Worm (Caenorhabditis elegans) whole organism, L4 larva: Measurements from ENCODE around the gene nspb-4.
A peak's percentile ranks its signal among the peaks of the same experiment; 100 is the strongest.
"Not testable (repeated sequence)": the region's sequence is repeated elsewhere in the genome, so short reads cannot be mapped to it uniquely, and the experiment has no call there.

Experiments
- F26F4.8 ChIP-seq: fragments of 200-800 bp; sonication (Bioruptor generic); conservative IDR thresholded peaks from 2 replicates; pipeline ENCODE4 v1.3.6; 2022; ENCODE audit warnings: missing genetic modification characterization, missing compliant biosample characterization
- F49E8.2 ChIP-seq: sonication (generic microtip); optimal IDR thresholded peaks from 2 replicates; lab custom pipeline; 2016; ENCODE audit warnings: missing compliant biosample characterization, mild to moderate bottlenecking, missing genetic modification characterization, borderline replicate concordance
- Y105C5A.15 ChIP-seq: fragments of 200-800 bp; sonication (Bioruptor generic); IDR thresholded peaks from 2 replicates; pipeline ENCODE4 v1.3.6; 2022; ENCODE audit warnings: missing genetic modification characterization, missing compliant biosample characterization
- aha-1 ChIP-seq: fragments of 150-350 bp; peaks from one replicate; lab custom pipeline; 2014; ENCODE audit warnings: missing biosample characterization, missing genetic modification characterization
- aly-2 ChIP-seq: sonication (generic microtip); optimal IDR thresholded peaks from 2 replicates; lab custom pipeline; 2018; ENCODE audit warnings: missing biosample characterization, missing genetic modification characterization
- arid-1 ChIP-seq: fragments of 200-800 bp; sonication (Bioruptor generic); conservative IDR thresholded peaks from 2 replicates; pipeline ENCODE4 v1.3.6; 2022; ENCODE audit warnings: missing genetic modification reagents, missing genetic modification characterization, missing compliant biosample characterization
- ceh-20 ChIP-seq: fragments of 200-800 bp; sonication (Bioruptor generic); IDR thresholded peaks from 2 replicates; pipeline ENCODE4 v1.3.6; 2022; ENCODE audit warnings: missing genetic modification reagents, missing genetic modification characterization, missing compliant biosample characterization
- ceh-32 ChIP-seq: sonication (generic microtip); optimal IDR thresholded peaks from 2 replicates; lab custom pipeline; 2016; ENCODE audit warnings: mild to moderate bottlenecking, missing genetic modification characterization, missing compliant biosample characterization; ENCODE audit not compliant: poor library complexity
- ceh-44 ChIP-seq: fragments of 200-800 bp; sonication (Bioruptor generic); IDR thresholded peaks from 2 replicates; pipeline ENCODE4 v1.3.6; 2022; ENCODE audit warnings: missing genetic modification reagents, missing genetic modification characterization, missing compliant biosample characterization
- ceh-62 ChIP-seq: sonication (generic microtip); optimal IDR thresholded peaks from 2 replicates; lab custom pipeline; 2017; ENCODE audit warnings: missing biosample characterization, missing genetic modification characterization
- ceh-82 ChIP-seq: sonication (generic microtip); optimal IDR thresholded peaks from 2 replicates; lab custom pipeline; 2017; ENCODE audit warnings: missing biosample characterization, missing genetic modification characterization
- cey-2 ChIP-seq: sonication (generic microtip); optimal IDR thresholded peaks from 3 replicates; lab custom pipeline; 2017; ENCODE audit warnings: missing genetic modification characterization, mild to moderate bottlenecking, missing compliant biosample characterization, antibody characterized with exemption, borderline replicate concordance; ENCODE audit not compliant: insufficient read depth
- ctbp-1 ChIP-seq: fragments of 200-800 bp; sonication (Bioruptor generic); IDR thresholded peaks from 2 replicates; pipeline ENCODE4 v1.3.6; 2022; ENCODE audit warnings: missing genetic modification reagents, missing genetic modification characterization, missing compliant biosample characterization
- dmd-8 ChIP-seq: fragments of 200-800 bp; sonication (Bioruptor generic); IDR thresholded peaks from 2 replicates; pipeline ENCODE4 v1.3.6; 2022; ENCODE audit warnings: missing genetic modification characterization, missing compliant biosample characterization
- dmd-9 ChIP-seq: fragments of 200-800 bp; sonication (Bioruptor generic); IDR thresholded peaks from 2 replicates; pipeline ENCODE4 v1.3.6; 2022; ENCODE audit warnings: missing genetic modification reagents, missing genetic modification characterization, missing compliant biosample characterization
- duxl-1 ChIP-seq: sonication (generic microtip); optimal IDR thresholded peaks from 2 replicates; lab custom pipeline; 2016; ENCODE audit warnings: mild to moderate bottlenecking, missing genetic modification characterization, moderate library complexity, missing compliant biosample characterization; ENCODE audit not compliant: poor library complexity
- dve-1 ChIP-seq: sonication (generic microtip); optimal IDR thresholded peaks from 2 replicates; lab custom pipeline; 2017; ENCODE audit warnings: antibody characterized with exemption, mild to moderate bottlenecking, missing genetic modification characterization, missing compliant biosample characterization; ENCODE audit not compliant: insufficient read depth
- egl-27 ChIP-seq: sonication (generic microtip); optimal IDR thresholded peaks from 3 replicates; lab custom pipeline; 2017; ENCODE audit warnings: missing biosample characterization, missing genetic modification reagents, missing genetic modification characterization
- egl-43 ChIP-seq: fragments of 200-800 bp; sonication (Bioruptor generic); IDR thresholded peaks from 2 replicates; pipeline ENCODE4 v1.3.6; 2022; ENCODE audit warnings: missing genetic modification reagents, missing genetic modification characterization, missing compliant biosample characterization
- fos-1 ChIP-seq: fragments of 150-350 bp; optimal IDR thresholded peaks from 2 replicates; lab custom pipeline; 2014; ENCODE audit warnings: missing biosample characterization, missing genetic modification characterization
- gei-8 ChIP-seq: fragments of 200-800 bp; sonication (Bioruptor generic); optimal IDR thresholded peaks from 2 replicates; lab custom pipeline; 2018; ENCODE audit warnings: mild to moderate bottlenecking, missing genetic modification characterization, missing compliant biosample characterization
- hlh-30 ChIP-seq: sonication (generic microtip); optimal IDR thresholded peaks from 2 replicates; lab custom pipeline; 2017; ENCODE audit warnings: antibody characterized with exemption, mild to moderate bottlenecking, missing genetic modification characterization, missing compliant biosample characterization; ENCODE audit not compliant: insufficient read depth
- lin-1 ChIP-seq: fragments of 200-800 bp; sonication (Bioruptor generic); IDR thresholded peaks from 2 replicates; pipeline ENCODE4 v1.3.6; 2022; ENCODE audit warnings: missing genetic modification reagents, missing genetic modification characterization, missing compliant biosample characterization
- lin-13 ChIP-seq: fragments of 150-350 bp; optimal IDR thresholded peaks from 2 replicates; lab custom pipeline; 2014; ENCODE audit warnings: missing biosample characterization, missing genetic modification reagents, missing genetic modification characterization
- lin-15B ChIP-seq: fragments of 150-350 bp; sonication (generic microtip); optimal IDR thresholded peaks from 3 replicates; lab custom pipeline; 2014; ENCODE audit warnings: missing biosample characterization, missing genetic modification characterization
- lin-38 ChIP-seq: fragments of 200-800 bp; sonication (Bioruptor generic); IDR thresholded peaks from 2 replicates; pipeline ENCODE4 v1.3.6; 2022; ENCODE audit warnings: missing genetic modification reagents, missing genetic modification characterization, missing compliant biosample characterization
- madf-5 ChIP-seq, 2 experiments: fragments of 200-800 bp; sonication (Bioruptor generic); IDR thresholded peaks; 2 replicates each; pipeline ENCODE4 v1.3.6; 2022; ENCODE audit warnings: missing compliant biosample characterization in 2 of 2, missing genetic modification characterization in 2 of 2
- mdl-1 ChIP-seq, 2 experiments: fragments of 150-350 bp in 1 of 2; sonication (generic microtip) in 1 of 2; optimal IDR thresholded peaks; 2 replicates each; lab custom pipeline; 2014 to 2017; ENCODE audit warnings: missing biosample characterization in 2 of 2, missing genetic modification characterization in 2 of 2
- mes-2 ChIP-seq: sonication (generic microtip); optimal IDR thresholded peaks from 2 replicates; lab custom pipeline; 2016; ENCODE audit warnings: missing genotype, mild to moderate bottlenecking, missing genetic modification characterization, missing compliant biosample characterization; ENCODE audit not compliant: poor library complexity, severe bottlenecking
- nhr-102 ChIP-seq: sonication (generic microtip); optimal IDR thresholded peaks from 2 replicates; lab custom pipeline; 2016; ENCODE audit warnings: mild to moderate bottlenecking, missing genetic modification characterization, moderate library complexity, missing compliant biosample characterization
- nhr-237 ChIP-seq: sonication (generic microtip); optimal IDR thresholded peaks from 2 replicates; lab custom pipeline; 2017; ENCODE audit warnings: missing biosample characterization, missing genetic modification characterization
- nhr-28 ChIP-seq: fragments of 150-350 bp; optimal IDR thresholded peaks from 2 replicates; lab custom pipeline; 2014; ENCODE audit warnings: missing biosample characterization, missing genetic modification characterization
- nhr-41 ChIP-seq: fragments of 200-800 bp; sonication (Bioruptor generic); IDR thresholded peaks from 2 replicates; pipeline ENCODE4 v1.3.6; 2022; ENCODE audit warnings: missing genetic modification reagents, missing genetic modification characterization, missing compliant biosample characterization
- nhr-42 ChIP-seq: fragments of 200-800 bp; sonication (Bioruptor generic); IDR thresholded peaks from 2 replicates; pipeline ENCODE4 v1.3.6; 2022; ENCODE audit warnings: missing genetic modification characterization, missing compliant biosample characterization
- nhr-6 ChIP-seq: fragments of 150-350 bp; optimal IDR thresholded peaks from 2 replicates; lab custom pipeline; 2014; ENCODE audit warnings: missing biosample characterization, missing genetic modification characterization
- nhr-77 ChIP-seq: fragments of 150-350 bp; optimal IDR thresholded peaks from 2 replicates; lab custom pipeline; 2014; ENCODE audit warnings: missing biosample characterization, missing genetic modification characterization
- pqm-1 ChIP-seq: sonication (generic microtip); optimal IDR thresholded peaks from 2 replicates; lab custom pipeline; 2017; ENCODE audit warnings: missing biosample characterization, missing genetic modification characterization
- saeg-2 ChIP-seq: fragments of 200-800 bp; sonication (Bioruptor generic); IDR thresholded peaks from 2 replicates; pipeline ENCODE4 v1.3.6; 2022; ENCODE audit warnings: missing genetic modification reagents, missing genetic modification characterization, missing compliant biosample characterization
- sdz-12 ChIP-seq: fragments of 200-800 bp; sonication (Bioruptor generic); optimal IDR thresholded peaks from 2 replicates; lab custom pipeline; 2018; ENCODE audit warnings: mild to moderate bottlenecking, missing genetic modification characterization, missing compliant biosample characterization
- snpc-1.2 ChIP-seq: fragments of 200-800 bp; sonication (Bioruptor generic); IDR thresholded peaks from 2 replicates; pipeline ENCODE4 v1.3.6; 2022; ENCODE audit warnings: missing genetic modification reagents, missing genetic modification characterization, missing compliant biosample characterization
- snpc-4 ChIP-seq: fragments of 150-350 bp; optimal IDR thresholded peaks from 2 replicates; lab custom pipeline; 2014; ENCODE audit warnings: missing biosample characterization, missing genetic modification characterization
- spr-1 ChIP-seq: sonication (generic microtip); optimal IDR thresholded peaks from 2 replicates; lab custom pipeline; 2016; ENCODE audit warnings: mild to moderate bottlenecking, missing genetic modification characterization, missing compliant biosample characterization
- tag-97 ChIP-seq: fragments of 200-800 bp; sonication (Bioruptor generic); IDR thresholded peaks from 2 replicates; pipeline ENCODE4 v1.3.6; 2022; ENCODE audit warnings: missing genetic modification characterization, missing compliant biosample characterization
- tra-1 ChIP-seq: fragments of 200-800 bp; sonication (Bioruptor generic); IDR thresholded peaks from 2 replicates; pipeline ENCODE4 v1.3.6; 2022; ENCODE audit warnings: missing genetic modification reagents, missing genetic modification characterization, missing compliant biosample characterization
- unc-62 ChIP-seq, 3 experiments: fragments of 150-350 bp in 1 of 3; sonication (generic microtip); optimal IDR thresholded peaks in 2 of 3; peaks in 1 of 3; 1 replicate in 1 of 3; 2 replicates in 2 of 3; lab custom pipeline; 2014 to 2017; ENCODE audit warnings: missing biosample characterization in 3 of 3, missing genetic modification characterization in 3 of 3, missing genetic modification reagents in 3 of 3, missing genotype in 1 of 3
- zag-1 ChIP-seq: fragments of 150-350 bp; optimal IDR thresholded peaks from 2 replicates; lab custom pipeline; 2014; ENCODE audit warnings: missing biosample characterization, missing genetic modification characterization
- zfp-2 ChIP-seq: sonication (generic microtip); optimal IDR thresholded peaks from 2 replicates; lab custom pipeline; 2016; ENCODE audit warnings: mild to moderate bottlenecking, missing genetic modification characterization, missing compliant biosample characterization
- zfp-3 ChIP-seq: fragments of 200-800 bp; sonication (Bioruptor generic); conservative IDR thresholded peaks from 2 replicates; pipeline ENCODE4 v1.3.6; 2022; ENCODE audit warnings: missing genetic modification reagents, missing genetic modification characterization, missing compliant biosample characterization
- ztf-7 ChIP-seq: fragments of 150-350 bp; optimal IDR thresholded peaks from 2 replicates; lab custom pipeline; 2014; ENCODE audit warnings: missing biosample characterization, missing genetic modification characterization

The nspb-4 gene

DNA sequence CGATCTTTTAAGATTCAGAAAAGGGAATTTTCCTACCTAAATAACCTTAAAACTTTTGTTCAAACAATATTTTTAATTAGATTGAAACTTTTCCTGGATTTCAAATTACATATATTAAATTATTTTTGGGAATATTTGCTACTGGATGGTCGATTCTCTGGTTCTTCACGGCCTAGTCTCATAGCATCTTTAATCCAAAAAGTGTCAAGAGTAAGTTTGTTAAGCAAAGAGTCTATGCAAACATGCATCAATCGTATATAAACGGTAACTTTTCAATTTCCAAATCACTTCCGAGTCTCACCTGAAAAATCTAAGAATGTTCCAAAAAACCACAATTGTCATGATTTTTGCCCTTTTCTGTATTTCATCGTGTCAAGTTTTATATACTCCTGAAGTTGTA is at the start of gene nspb-4:
nspb-4 (plus strand) TSS at position 301 of the 400 bp plus-strand sequence.
- TF ChIP-seq ctbp-1 (GFP tag; lab: Robert Waterston, UW); nhr-102 (tag; lab: Kevin White, UChicago); pqm-1: not testable (repeated sequence)
- TF ChIP-seq, all 104 proteins: peak for 0; not testable (repeated sequence) for 104

DNA sequence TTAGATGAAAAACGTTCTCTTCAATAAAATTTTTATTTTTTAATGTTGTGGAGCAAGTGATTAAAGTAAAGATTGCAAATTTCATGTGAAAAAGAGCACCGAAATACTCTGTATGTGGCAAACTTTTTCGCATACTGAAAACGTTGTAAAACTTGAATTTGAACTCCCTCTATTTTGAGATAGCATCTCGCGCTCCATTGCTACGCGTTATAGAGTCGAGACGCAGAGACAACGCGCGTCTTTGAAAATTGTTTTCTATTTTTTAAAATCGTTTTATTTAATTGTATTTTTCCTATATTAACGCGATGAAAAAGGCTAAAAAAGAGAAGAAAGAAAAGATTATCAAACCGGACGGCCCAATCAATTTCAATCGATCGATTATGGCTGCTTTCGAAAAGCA is 49.4 kb upstream of the nspb-4 start, which contains the start of gene fan-1:
fan-1 (plus strand) TSS at position 78 of the 400 bp plus-strand sequence.
- TF ChIP-seq tra-1 = no peak
- TF ChIP-seq aly-2 (tag; lab: Kevin White, UChicago) = no peak
- no peak for TF ChIP-seq tag-97
- TF ChIP-seq lin-38 = peak; percentile 91
- TF ChIP-seq ceh-44 (GFP tag; lab: Robert Waterston, UW) = no peak
- TF ChIP-seq gei-8 (GFP tag; lab: Kevin White, UChicago) = no peak
- no peak for TF ChIP-seq spr-1 (tag; lab: Kevin White, UChicago)
- TF ChIP-seq F26F4.8 (GFP tag; lab: Robert Waterston, UW) = no peak
- no peak for TF ChIP-seq aha-1 (tag; lab: Kevin White, UChicago)
- no peak for TF ChIP-seq egl-43 (GFP tag; lab: Robert Waterston, UW)
- TF ChIP-seq dmd-9 (GFP tag; lab: Robert Waterston, UW) = no peak
- no peak for TF ChIP-seq lin-1
- no peak for TF ChIP-seq ceh-32
- TF ChIP-seq snpc-4 (tag; lab: Kevin White, UChicago) = no peak
- TF ChIP-seq dmd-8 (GFP tag; lab: Robert Waterston, UW) = no peak
- peak; percentile 53 for TF ChIP-seq nhr-6 (tag; lab: Kevin White, UChicago)
- no peak for TF ChIP-seq ceh-82 (tag; lab: Kevin White, UChicago)
- TF ChIP-seq lin-13 (GFP tag; lab: Kevin White, UChicago) = no peak
- no peak for TF ChIP-seq nhr-41 (GFP tag; lab: Robert Waterston, UW)
- TF ChIP-seq ceh-62 (tag; lab: Kevin White, UChicago) = no peak
- TF ChIP-seq lin-15B = no peak
- peak; percentile 57; the same call in 1 of the 2 replicates for TF ChIP-seq snpc-1.2 (GFP tag; lab: Robert Waterston, UW)
- TF ChIP-seq dve-1 (tag; lab: Kevin White, UChicago) = peak; percentile 60
- no peak for TF ChIP-seq zfp-2 (tag; lab: Kevin White, UChicago)
- TF ChIP-seq ceh-20 (GFP tag; lab: Robert Waterston, UW) = no peak
- no peak for TF ChIP-seq nhr-28
- TF ChIP-seq madf-5 (GFP tag; IDR thresholded peaks at IDR 0.05; lab: Robert Waterston, UW) = no peak
- TF ChIP-seq nhr-77 (tag; lab: Kevin White, UChicago) = no peak
- no peak for TF ChIP-seq nhr-237 (tag; lab: Kevin White, UChicago)
- TF ChIP-seq F49E8.2 (tag; lab: Kevin White, UChicago) = no peak
- TF ChIP-seq zag-1 (tag; lab: Kevin White, UChicago) = no peak
- no peak for TF ChIP-seq duxl-1 (tag; lab: Kevin White, UChicago)
- no peak for TF ChIP-seq egl-27 (tag; lab: Kevin White, UChicago)
- TF ChIP-seq hlh-30 (tag; lab: Kevin White, UChicago) = peak; percentile 19
- TF ChIP-seq nhr-102 (tag; lab: Kevin White, UChicago) = no peak
- TF ChIP-seq zfp-3 (GFP tag; lab: Robert Waterston, UW) = no peak
- no peak for TF ChIP-seq Y105C5A.15 (GFP tag; lab: Robert Waterston, UW)
- no peak for TF ChIP-seq sdz-12
- TF ChIP-seq unc-62 (GFP tag; optimal IDR thresholded peaks at IDR 0.05 in 1 of 2; lab: Kevin White, UChicago) = peak in 1 of 2 experiments; percentile 79
- TF ChIP-seq unc-62 (tag; optimal IDR thresholded peaks at IDR 0.05; lab: Kevin White, UChicago) = no peak
- TF ChIP-seq saeg-2 (GFP tag; lab: Robert Waterston, UW) = no peak
- no peak for TF ChIP-seq fos-1 (tag; lab: Kevin White, UChicago)
- no peak for TF ChIP-seq mdl-1 (tag; optimal IDR thresholded peaks at IDR 0.05; lab: Kevin White, UChicago)
- no peak for TF ChIP-seq ztf-7
- TF ChIP-seq arid-1 (GFP tag; lab: Robert Waterston, UW) = no peak
- TF ChIP-seq nhr-42 = 0 out of 2 replicates have a peak, but pooled peaks have one; percentile 30
- TF ChIP-seq pqm-1 = no peak
- no peak for TF ChIP-seq cey-2 (tag; lab: Kevin White, UChicago)
- no peak for TF ChIP-seq mes-2 (tag; lab: Kevin White, UChicago)
